Fruit fly (Drosophila melanogaster): ENCODE results near the gene CG15740.

DNA sequence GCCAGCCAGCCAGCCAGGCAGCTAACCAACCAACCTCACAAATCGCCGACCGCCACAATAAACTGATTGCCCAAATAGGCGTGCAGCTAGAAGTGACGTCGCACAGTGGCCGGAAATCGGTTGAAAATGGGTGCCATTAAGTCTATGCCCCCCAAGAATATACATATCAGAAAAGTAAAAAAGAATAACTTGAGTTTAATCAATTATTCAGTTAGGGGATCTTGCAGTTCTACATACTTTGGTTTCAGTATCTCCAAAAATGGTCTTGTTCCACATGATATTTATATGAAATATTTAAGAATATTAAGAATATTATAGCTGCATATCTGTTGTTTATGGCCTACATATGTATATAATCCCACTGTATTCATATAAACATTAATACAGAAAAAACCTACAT lies 39.5 kb upstream of the CG15740 start:
- TF ChIP-seq CG8478 (optimal IDR thresholded peaks at IDR 0.05) (no peak), CTCF (optimal IDR thresholded peaks at IDR 0.05) (no peak)

All from S2 (cell line).